Fruit fly (Drosophila melanogaster): ENCODE results near the gene CG13999.
A peak's percentile ranks its signal among the peaks of the same experiment; 100 is the strongest.

Gene CG13999

DNA sequence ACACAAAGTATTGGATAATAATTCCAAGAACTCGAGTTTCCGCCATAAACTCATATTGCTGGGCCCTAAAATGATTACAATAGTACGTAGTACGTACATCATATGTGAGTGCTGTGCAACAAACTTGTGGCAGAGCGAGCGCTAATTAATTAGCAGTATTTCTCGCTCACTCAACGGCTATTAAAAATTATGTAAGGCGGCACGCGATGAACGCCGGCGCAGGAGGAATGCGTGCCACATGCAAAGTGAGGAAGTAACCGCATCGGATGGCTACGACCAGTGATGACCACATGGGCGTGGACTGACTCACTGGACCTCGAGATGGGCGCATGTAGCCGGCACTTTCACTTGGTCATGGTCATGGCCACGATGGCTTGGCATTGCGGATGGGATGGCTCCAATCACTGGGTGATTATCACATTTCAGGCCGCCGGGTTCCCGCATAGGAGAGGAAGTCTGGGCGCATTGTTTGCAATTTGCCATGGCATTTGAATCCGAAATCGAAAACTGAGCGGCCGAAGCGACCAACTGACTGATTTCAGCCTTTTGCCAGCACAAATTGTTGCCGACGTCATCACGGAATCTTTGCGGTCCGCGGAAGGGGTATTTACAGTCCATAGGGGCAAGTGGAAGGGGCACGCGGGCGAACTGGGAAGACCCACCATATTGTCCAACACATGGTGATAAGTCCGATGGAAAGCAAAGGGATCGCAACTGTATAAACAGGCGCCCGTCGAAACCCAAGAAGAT, 5.1 kb upstream of the CG13999 start (continued):
- TF ChIP-seq prd (optimal IDR thresholded peaks at IDR 0.05): no peak
- 0 out of 3 replicates have a peak, but pooled peaks have one; percentile 9 for TF ChIP-seq prd (GFP tag; IDR thresholded peaks at IDR 0.05)
- 0 out of 3 replicates have a peak, but pooled peaks have one; percentile 7 for TF ChIP-seq z (GFP tag; IDR thresholded peaks at IDR 0.05)
- TF ChIP-seq cg (GFP tag; optimal IDR thresholded peaks at IDR 0.05): no peak
- no peak for TF ChIP-seq Hmx (GFP tag; optimal IDR thresholded peaks at IDR 0.05)
- no peak for TF ChIP-seq Chrac-16 (GFP tag; optimal IDR thresholded peaks at IDR 0.05)
- TF ChIP-seq gcm (GFP tag; optimal IDR thresholded peaks at IDR 0.05): peak; percentile 24
- 0 out of 3 replicates have a peak, but pooled peaks have one; percentile 16 for TF ChIP-seq zen2 (GFP tag; IDR thresholded peaks at IDR 0.05; ENCODE audit: partially characterized antibody)

DNA sequence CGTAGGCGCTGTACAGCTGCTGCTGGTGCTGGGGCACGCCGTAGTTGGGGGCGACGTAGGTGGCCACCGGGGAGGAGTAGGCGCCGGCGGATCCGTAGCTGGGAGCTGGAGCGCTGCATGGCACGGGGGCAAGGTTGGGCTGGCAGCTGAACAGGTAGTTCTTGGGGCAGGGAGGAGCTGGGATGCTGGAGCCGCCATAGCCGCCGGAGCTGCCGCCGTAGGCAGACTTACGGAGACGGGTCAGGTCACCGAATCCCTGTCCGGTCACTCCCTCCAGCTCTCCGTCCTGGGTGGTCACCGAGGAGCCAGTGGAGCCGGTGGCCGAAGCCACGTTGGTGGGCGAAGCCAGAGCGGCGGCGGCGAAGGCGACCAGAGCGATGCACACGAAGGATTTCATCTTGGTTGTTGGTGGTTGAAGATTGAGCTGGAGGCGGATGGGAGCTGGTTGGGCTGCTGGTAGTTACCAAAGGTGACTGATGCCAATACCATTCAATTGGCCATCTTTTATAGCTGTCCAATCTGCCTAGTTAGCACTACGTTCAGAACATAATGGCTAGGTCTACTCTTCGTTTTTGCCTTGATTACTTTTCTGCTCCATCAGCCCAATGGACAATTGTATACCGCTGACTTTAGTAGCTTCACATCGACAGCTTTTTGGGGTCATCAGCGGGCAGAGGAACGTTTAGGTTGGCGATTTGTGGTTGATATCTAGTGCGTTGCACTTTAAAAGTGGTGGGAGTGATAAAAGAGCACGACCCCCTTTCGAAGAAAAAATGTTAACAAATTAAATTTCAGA, 3.8 kb upstream of the CG13999 start, which contains the start of gene Vm26Aa:
Gene Vm26Aa (minus strand): TSS at position 478 of the 796 bp plus-strand sequence.
- TF ChIP-seq fd102C (GFP tag; optimal IDR thresholded peaks at IDR 0.05) (no peak), CG6689 (GFP tag; IDR thresholded peaks at IDR 0.05) (0 out of 2 replicates have a peak, but pooled peaks have one; percentile 9), Gsc (GFP tag; IDR thresholded peaks at IDR 0.05) (0 out of 2 replicates have a peak, but pooled peaks have one; percentile 13), sens (GFP tag) (peak; percentile 32), ssp (GFP tag; IDR thresholded peaks at IDR 0.05) (peak; percentile 15; the same call in 1 of the 2 replicates), CG11093 (GFP tag; IDR thresholded peaks at IDR 0.05) (0 out of 3 replicates have a peak, but pooled peaks have one; percentile 53), Med (GFP tag) (peak; percentile 61), Hr39 (optimal IDR thresholded peaks at IDR 0.05) (peak; percentile 43), chn (GFP tag; optimal IDR thresholded peaks at IDR 0.05) (no peak)

DNA sequence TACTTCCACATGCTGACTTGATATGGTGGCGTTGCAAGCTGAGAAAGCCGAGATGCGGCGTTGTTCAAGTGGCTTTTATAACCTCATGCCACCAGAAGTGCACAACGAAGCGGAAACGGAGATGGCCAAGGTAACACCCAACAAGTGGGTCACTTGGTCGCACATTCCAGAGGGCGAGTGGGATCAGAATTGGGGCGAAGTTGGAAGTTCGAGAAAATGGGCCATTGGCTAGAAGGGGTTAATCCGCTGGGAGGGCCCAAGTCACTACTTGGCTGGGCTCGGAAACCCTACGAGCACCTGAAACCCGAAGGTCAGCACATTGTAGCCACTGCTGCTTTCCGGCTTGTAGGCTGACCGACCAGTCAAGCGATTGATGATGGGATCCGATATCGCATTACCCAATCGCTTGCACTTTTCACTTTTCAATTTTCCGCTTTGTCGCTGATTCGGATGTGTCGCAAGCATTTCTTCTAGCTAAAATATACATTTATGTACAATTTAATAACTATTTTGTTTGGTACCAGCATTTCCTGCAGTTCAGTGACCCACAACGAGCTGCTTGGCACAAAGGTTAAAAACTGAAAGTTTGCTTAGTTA, 2.4 kb upstream of the CG13999 start, which contains the start of gene Vm26Ac:
Gene Vm26Ac (minus strand): TSS at position 51 of the 597 bp plus-strand sequence.
- TF ChIP-seq nerfin-2 (GFP tag; IDR thresholded peaks at IDR 0.05; ENCODE audit: partially characterized antibody) (0 out of 2 replicates have a peak, but pooled peaks have one; percentile 30), ato (GFP tag; IDR thresholded peaks at IDR 0.05; ENCODE audit: partially characterized antibody) (no peak)

DNA sequence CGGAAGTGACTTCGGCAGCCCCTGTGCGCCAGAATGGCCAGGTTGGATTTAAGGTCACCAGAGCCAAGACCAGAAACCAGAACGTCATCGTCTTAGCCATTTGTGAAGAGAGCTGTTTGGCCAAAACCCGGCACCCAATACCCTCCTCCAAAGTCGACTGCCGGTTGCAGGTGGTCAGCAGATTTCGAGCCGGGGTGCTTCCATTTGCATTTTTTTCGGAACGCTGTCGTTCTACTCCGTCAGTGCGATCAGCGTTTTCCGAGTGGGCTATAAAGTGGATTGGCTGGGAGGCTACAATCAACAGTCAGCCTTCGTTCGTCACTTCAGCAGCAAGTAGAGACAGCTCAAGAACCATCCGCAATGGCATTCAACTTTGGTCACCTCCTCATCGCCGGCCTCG, 440 bp upstream of the CG13999 start, which contains the start of the genes CG13998 and Vm26Ab:
Gene CG13998 (minus strand): TSS at position 114 of the 400 bp plus-strand sequence.
Gene Vm26Ab (plus strand): TSS at position 299 of the 400 bp plus-strand sequence.
- TF ChIP-seq cad (GFP tag; optimal IDR thresholded peaks at IDR 0.05) (no peak), Mrtf (GFP tag; IDR thresholded peaks at IDR 0.05) (0 out of 3 replicates have a peak, but pooled peaks have one; percentile 9), Med (GFP tag) (peak; percentile 26)

DNA sequence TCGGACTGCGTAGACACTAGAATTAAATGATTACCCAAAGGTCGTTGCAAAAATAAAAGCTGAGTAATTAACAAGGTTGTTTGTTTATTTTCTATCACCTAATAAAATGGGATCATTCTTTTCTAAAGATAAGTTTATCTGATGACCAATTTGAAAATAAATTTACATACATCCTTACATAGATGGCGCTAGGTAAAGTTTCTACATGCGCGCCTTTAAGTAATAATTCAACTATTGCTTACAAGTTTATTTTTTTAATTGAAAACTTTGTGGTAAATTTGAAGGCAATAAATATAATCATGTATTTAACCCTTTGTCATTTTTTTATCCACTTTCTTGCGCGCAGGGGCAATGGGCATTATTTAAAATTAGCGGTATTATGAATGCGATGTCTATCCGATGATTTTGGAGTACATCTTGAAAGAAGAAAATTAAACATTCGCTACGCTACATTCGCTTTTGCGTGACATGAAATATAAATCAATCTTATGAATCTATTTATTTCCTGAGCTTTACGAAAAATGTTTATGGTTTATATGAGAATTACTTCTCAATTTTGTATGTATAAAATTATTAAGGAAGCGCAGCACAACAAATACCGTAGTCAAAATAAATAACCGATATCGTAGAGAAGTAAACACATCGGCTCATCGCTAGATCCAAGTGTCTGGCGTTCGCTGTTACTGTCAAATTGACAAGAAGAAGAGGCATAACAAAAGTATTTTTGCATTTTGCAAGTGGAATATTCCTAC, 7.3 kb downstream of the CG13999 start, which contains the start of gene CG9044:
Gene CG9044 (plus strand): TSS at position 676 of the 752 bp plus-strand sequence.
- no peak for TF ChIP-seq dimm (GFP tag; IDR thresholded peaks at IDR 0.05)
- TF ChIP-seq CG9932 (GFP tag; IDR thresholded peaks at IDR 0.05): peak; percentile 80
- no peak for TF ChIP-seq CG8281 (tag; optimal IDR thresholded peaks at IDR 0.05)
- TF ChIP-seq pita (GFP tag; optimal IDR thresholded peaks at IDR 0.05): no peak
- TF ChIP-seq lola (GFP tag; optimal IDR thresholded peaks at IDR 0.05): peak in 1 of 3 experiments; percentile 53
- peak; percentile 33 for TF ChIP-seq CG8089 (GFP tag; optimal IDR thresholded peaks at IDR 0.05)
- 0 out of 3 replicates have a peak, but pooled peaks have one; percentile 28 for TF ChIP-seq ken (GFP tag; IDR thresholded peaks at IDR 0.05)
- TF ChIP-seq CG8359 (GFP tag; optimal IDR thresholded peaks at IDR 0.05; ENCODE audit: borderline replicate concordance): no peak
- TF ChIP-seq CG12155 (GFP tag; optimal IDR thresholded peaks at IDR 0.05): peak; percentile 57
- peak; percentile 62 for TF ChIP-seq chn (GFP tag; optimal IDR thresholded peaks at IDR 0.05)
- peak; percentile 46 for TF ChIP-seq fd3F (GFP tag; optimal IDR thresholded peaks at IDR 0.05)
- TF ChIP-seq Max (GFP tag; optimal IDR thresholded peaks at IDR 0.05): peak; percentile 52
- peak; percentile 79 for TF ChIP-seq lilli (GFP tag; optimal IDR thresholded peaks at IDR 0.05)
- no peak for TF ChIP-seq Hr78 (GFP tag; optimal IDR thresholded peaks at IDR 0.05)
- TF ChIP-seq pros (GFP tag; optimal IDR thresholded peaks at IDR 0.05): no peak
- TF ChIP-seq CG11560 (tag; IDR thresholded peaks at IDR 0.05): 0 out of 3 replicates have a peak, but pooled peaks have one; percentile 6
- TF ChIP-seq stc (GFP tag; IDR thresholded peaks at IDR 0.05): no peak
- no peak for TF ChIP-seq Nf-YC (tag; optimal IDR thresholded peaks at IDR 0.05)
